Fruit fly (Drosophila melanogaster) whole organism, embryonic: ENCODE data around the gene CG9150.

Experiments used
- BEAF-32 ChIP-seq: fragments of 200-800 bp; sonication (Bioruptor generic); optimal IDR thresholded peaks from 3 replicates; lab custom pipeline; 2017; ENCODE audit warnings: missing biosample characterization, missing genetic modification characterization, mild to moderate bottlenecking, moderate library complexity, missing genetic modification reagents
- CG10543 ChIP-seq: fragments of 200-800 bp; sonication (Bioruptor generic); optimal IDR thresholded peaks from 3 replicates; lab custom pipeline; 2017; ENCODE audit warnings: missing biosample characterization, mild to moderate bottlenecking, missing genetic modification characterization, moderate library complexity
- CG15514 ChIP-seq: fragments of 200-800 bp; sonication (Bioruptor generic); optimal IDR thresholded peaks from 3 replicates; lab custom pipeline; 2017; ENCODE audit warnings: missing biosample characterization, missing genetic modification characterization, mild to moderate bottlenecking, moderate library complexity, missing genetic modification reagents
- CG15696 ChIP-seq: fragments of 200-800 bp; sonication (Bioruptor generic); optimal IDR thresholded peaks from 2 replicates; lab custom pipeline; 2019; ENCODE audit warnings: missing biosample characterization, mild to moderate bottlenecking, missing genetic modification characterization, moderate library complexity
- CG1603 ChIP-seq: fragments of 200-800 bp; sonication (Bioruptor generic); optimal IDR thresholded peaks from 2 replicates; lab custom pipeline; 2019; ENCODE audit warnings: missing biosample characterization, mild to moderate bottlenecking, missing genetic modification characterization, moderate library complexity
- CG17186 ChIP-seq: fragments of 200-800 bp; sonication (Bioruptor generic); optimal IDR thresholded peaks from 3 replicates; lab custom pipeline; 2017; ENCODE audit warnings: missing biosample characterization, missing genetic modification reagents, missing genetic modification characterization
- CG3163 ChIP-seq: fragments of 200-800 bp; sonication (Bioruptor generic); optimal IDR thresholded peaks from 3 replicates; lab custom pipeline; 2016; ENCODE audit warnings: missing biosample characterization, missing genetic modification characterization
- CG42726 ChIP-seq: fragments of 200-800 bp; sonication (Bioruptor generic); IDR thresholded peaks from 2 replicates; pipeline ENCODE4 v1.3.6; 2022; ENCODE audit warnings: missing biosample characterization, missing genetic modification characterization; ENCODE audit not compliant: partially characterized antibody
- CG4328 ChIP-seq: fragments of 200-800 bp; sonication (Bioruptor generic); optimal IDR thresholded peaks from 3 replicates; lab custom pipeline; 2017; ENCODE audit warnings: missing biosample characterization, missing genetic modification reagents, missing genetic modification characterization
- CG6254 ChIP-seq: fragments of 200-800 bp; sonication (Bioruptor generic); optimal IDR thresholded peaks from 3 replicates; lab custom pipeline; 2017; ENCODE audit warnings: mild to moderate bottlenecking, missing biosample characterization, missing genetic modification reagents, missing genetic modification characterization
- Deaf1 ChIP-seq: fragments of 200-800 bp; optimal IDR thresholded peaks from 3 replicates; lab custom pipeline; 2019; ENCODE audit warnings: missing biosample characterization, mild to moderate bottlenecking, missing genetic modification characterization, moderate library complexity
- Doc3 ChIP-seq: fragments of 200-800 bp; sonication (Bioruptor generic); IDR thresholded peaks from 3 replicates; pipeline ENCODE4 v1.3.6; 2022; ENCODE audit warnings: missing biosample characterization, missing genetic modification characterization; ENCODE audit not compliant: partially characterized antibody
- Jarid2 ChIP-seq: fragments of 200-800 bp; sonication (Bioruptor generic); optimal IDR thresholded peaks from 3 replicates; lab custom pipeline; 2017; ENCODE audit warnings: mild to moderate bottlenecking, missing biosample characterization, missing genetic modification reagents, missing genetic modification characterization
- Lhr ChIP-seq: fragments of 200-800 bp; sonication (Bioruptor generic); optimal IDR thresholded peaks from 3 replicates; lab custom pipeline; 2017; ENCODE audit warnings: mild to moderate bottlenecking, missing biosample characterization, missing genetic modification reagents, missing genetic modification characterization
- Optix ChIP-seq: fragments of 200-800 bp; sonication (Bioruptor generic); IDR thresholded peaks from 3 replicates; pipeline ENCODE4 v1.3.6; 2022; ENCODE audit warnings: missing biosample characterization, missing genetic modification characterization
- Pdp1 ChIP-seq, 2 experiments: fragments of 200-800 bp; sonication (Bioruptor generic); optimal IDR thresholded peaks; 3 replicates each; lab custom pipeline; 2016; ENCODE audit warnings: missing biosample characterization in 2 of 2, missing genetic modification characterization in 2 of 2, mild to moderate bottlenecking in 1 of 2, moderate library complexity in 1 of 2
- Scr ChIP-seq: fragments of 200-800 bp; sonication (Bioruptor generic); IDR thresholded peaks from 2 replicates; pipeline ENCODE4 v1.3.6; 2022; ENCODE audit warnings: missing biosample characterization, missing genetic modification characterization; ENCODE audit not compliant: partially characterized antibody
- Sin3A ChIP-seq: fragments of >200 bp; optimal IDR thresholded peaks from 2 replicates; lab custom pipeline; 2018
- Sox100B ChIP-seq: fragments of 200-800 bp; sonication (Bioruptor generic); optimal IDR thresholded peaks from 3 replicates; lab custom pipeline; 2018; ENCODE audit warnings: missing biosample characterization, mild to moderate bottlenecking, missing genetic modification characterization
- Xrp1 ChIP-seq: fragments of 200-800 bp; sonication (Bioruptor generic); IDR thresholded peaks from 2 replicates; pipeline ENCODE4 v1.3.6; 2022; ENCODE audit warnings: missing biosample characterization, missing genetic modification characterization
- ash1 ChIP-seq: fragments of 200-800 bp; sonication (Bioruptor generic); optimal IDR thresholded peaks from 2 replicates; lab custom pipeline; 2018; ENCODE audit warnings: missing biosample characterization, mild to moderate bottlenecking, missing genetic modification characterization
- bcd ChIP-seq: fragments of 200-800 bp; sonication (Bioruptor generic); optimal IDR thresholded peaks from 2 replicates; lab custom pipeline; 2017; ENCODE audit warnings: missing biosample characterization, mild to moderate bottlenecking, missing genetic modification characterization
- cg ChIP-seq: fragments of 200-800 bp; sonication (Bioruptor generic); optimal IDR thresholded peaks from 3 replicates; lab custom pipeline; 2019; ENCODE audit warnings: missing biosample characterization, mild to moderate bottlenecking, missing genetic modification characterization, moderate library complexity
- chm ChIP-seq: fragments of 200-800 bp; sonication (Bioruptor generic); IDR thresholded peaks from 2 replicates; pipeline ENCODE4 v1.3.6; 2022; ENCODE audit warnings: missing biosample characterization, missing genetic modification characterization
- crp ChIP-seq, 2 experiments: fragments of 200-800 bp; sonication (Bioruptor generic); optimal IDR thresholded peaks; 2 replicates in 1 of 2; 3 replicates in 1 of 2; lab custom pipeline; 2017; ENCODE audit warnings: missing biosample characterization in 2 of 2, missing genetic modification characterization in 2 of 2, mild to moderate bottlenecking in 1 of 2, moderate library complexity in 1 of 2
- dimm ChIP-seq: fragments of 200-800 bp; sonication (Bioruptor generic); IDR thresholded peaks from 2 replicates; pipeline ENCODE4 v1.3.6; 2022; ENCODE audit warnings: missing biosample characterization, missing genetic modification characterization
- ewg ChIP-seq: fragments of 200-800 bp; sonication (Bioruptor generic); optimal IDR thresholded peaks from 3 replicates; lab custom pipeline; 2017; ENCODE audit warnings: mild to moderate bottlenecking, missing biosample characterization, missing genetic modification reagents, missing genetic modification characterization
- exex ChIP-seq: fragments of 200-800 bp; sonication (Bioruptor generic); optimal IDR thresholded peaks from 4 replicates; lab custom pipeline; 2018; ENCODE audit warnings: missing biosample characterization, mild to moderate bottlenecking, missing genetic modification characterization, moderate library complexity
- fd64A ChIP-seq: fragments of 200-800 bp; sonication (Bioruptor generic); optimal IDR thresholded peaks from 3 replicates; lab custom pipeline; 2018; ENCODE audit warnings: missing biosample characterization, mild to moderate bottlenecking, missing genetic modification characterization
- fru ChIP-seq: fragments of >200 bp; optimal IDR thresholded peaks from 2 replicates; lab custom pipeline; 2017
- ftz-f1 ChIP-seq: fragments of 200-800 bp; sonication (Bioruptor generic); optimal IDR thresholded peaks from 2 replicates; lab custom pipeline; 2016; ENCODE audit warnings: missing biosample characterization, missing genetic modification characterization
- gem ChIP-seq: fragments of 200-800 bp; sonication (Bioruptor generic); optimal IDR thresholded peaks from 2 replicates; lab custom pipeline; 2019; ENCODE audit warnings: missing biosample characterization, mild to moderate bottlenecking, missing genetic modification characterization, moderate library complexity
- gsb-n ChIP-seq: fragments of 200-800 bp; sonication (Bioruptor generic); optimal IDR thresholded peaks from 3 replicates; lab custom pipeline; 2018; ENCODE audit warnings: missing biosample characterization, mild to moderate bottlenecking, missing genetic modification characterization
- insv ChIP-seq, 2 experiments: fragments of 200-800 bp; sonication (Bioruptor generic); optimal IDR thresholded peaks; 3 replicates each; lab custom pipeline; 2016 to 2018; ENCODE audit warnings: missing biosample characterization in 2 of 2, missing genetic modification characterization in 2 of 2
- jigr1 ChIP-seq: fragments of 200-800 bp; sonication (Bioruptor generic); IDR thresholded peaks from 3 replicates; pipeline ENCODE4 v1.3.6; 2022; ENCODE audit warnings: missing biosample characterization, missing genetic modification characterization
- kay ChIP-seq: fragments of 200-800 bp; sonication (Bioruptor generic); optimal IDR thresholded peaks from 2 replicates; lab custom pipeline; 2016; ENCODE audit warnings: missing biosample characterization, missing genetic modification characterization
- mld ChIP-seq: fragments of 200-800 bp; sonication (Bioruptor generic); IDR thresholded peaks from 3 replicates; pipeline ENCODE4 v1.3.6; 2022; ENCODE audit warnings: missing biosample characterization, missing genetic modification characterization; ENCODE audit not compliant: partially characterized antibody
- otp ChIP-seq: fragments of 200-800 bp; sonication (Bioruptor generic); IDR thresholded peaks from 3 replicates; pipeline ENCODE4, ENCODE4 v1.3.6; 2022; ENCODE audit warnings: missing biosample characterization, missing genetic modification characterization
- pfk ChIP-seq: fragments of 200-800 bp; sonication (Bioruptor generic); optimal IDR thresholded peaks from 2 replicates; lab custom pipeline; 2018; ENCODE audit warnings: missing biosample characterization, mild to moderate bottlenecking, missing genetic modification characterization, moderate library complexity
- prd ChIP-seq, 3 experiments: fragments of >200 bp in 2 of 3; fragments of 200-800 bp in 1 of 3; sonication (Bioruptor generic) in 1 of 3; optimal IDR thresholded peaks in 2 of 3; IDR thresholded peaks in 1 of 3; 2 replicates in 2 of 3; 3 replicates in 1 of 3; pipeline versions ENCODE4 v1.3.6 to Lab custom; 2017 to 2022; ENCODE audit warnings: missing biosample characterization in 1 of 3, missing genetic modification characterization in 1 of 3
- sens ChIP-seq: fragments of 200-800 bp; sonication (Bioruptor generic); peaks from one replicate; lab custom pipeline; 2016; ENCODE audit warnings: missing biosample characterization, missing genetic modification characterization
- slou ChIP-seq: fragments of 200-800 bp; sonication (Bioruptor generic); optimal IDR thresholded peaks from 3 replicates; lab custom pipeline; 2016; ENCODE audit warnings: missing biosample characterization, missing genetic modification characterization
- tio ChIP-seq: fragments of 200-800 bp; sonication (Bioruptor generic); optimal IDR thresholded peaks from 2 replicates; lab custom pipeline; 2017; ENCODE audit warnings: missing biosample characterization, missing genetic modification characterization, inconsistent platforms
- usp ChIP-seq: fragments of >200 bp; optimal IDR thresholded peaks from 2 replicates; lab custom pipeline; 2017; ENCODE audit warnings: missing biosample characterization, missing genetic modification characterization
- z ChIP-seq: fragments of 200-800 bp; sonication (Bioruptor generic); IDR thresholded peaks from 3 replicates; pipeline ENCODE4 v1.3.6; 2022; ENCODE audit warnings: missing biosample characterization, missing genetic modification characterization
- zen ChIP-seq: fragments of 200-800 bp; sonication (Bioruptor generic); optimal IDR thresholded peaks from 3 replicates; lab custom pipeline; 2018; ENCODE audit warnings: missing biosample characterization, mild to moderate bottlenecking, missing genetic modification characterization, moderate library complexity
- zfh2 ChIP-seq: fragments of 200-800 bp; sonication (Bioruptor generic); optimal IDR thresholded peaks from 2 replicates; lab custom pipeline; 2016; ENCODE audit warnings: missing biosample characterization, missing genetic modification characterization

CG9150 gene

DNA sequence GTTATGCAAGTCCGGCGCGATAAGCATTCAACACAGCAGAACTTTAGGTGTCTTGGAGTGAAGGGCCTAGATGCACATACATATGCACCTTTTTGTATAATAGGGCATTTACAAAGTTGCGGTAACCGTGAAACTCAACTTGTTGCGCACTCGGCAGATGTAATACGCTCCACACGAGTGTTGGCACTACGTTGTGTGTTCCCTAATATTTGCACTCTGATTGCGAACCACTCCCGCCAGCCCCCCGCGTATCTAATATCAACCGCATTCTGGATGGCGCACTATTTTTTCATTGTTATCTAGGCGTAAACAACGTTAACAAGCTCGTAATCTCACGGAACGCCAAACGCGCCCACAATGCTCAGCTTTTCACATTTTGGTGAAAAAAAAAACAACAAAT lies 11.9 kb upstream of the CG9150 start (continued):
- TF ChIP-seq slou (no peak), CG6254 (GFP tag; lab: Kevin White, UChicago) (no peak), sens (GFP tag; lab: Kevin White, UChicago) (no peak), z (GFP tag; lab: Robert Waterston, UW) (no peak), kay (no peak), insv (GFP tag; optimal IDR thresholded peaks at IDR 0.05; lab: Kevin White, UChicago) (no peak), ftz-f1 (GFP tag; lab: Kevin White, UChicago) (no peak)

dm6 chr2L:6078757-6079351 lies 10.5 kb upstream of the CG9150 start:
- 0 out of 3 replicates have a peak, but pooled peaks have one; percentile 36 for TF ChIP-seq otp (GFP tag; lab: Robert Waterston, UW)
- TF ChIP-seq Xrp1, result 0 out of 2 replicates have a peak, but pooled peaks have one; percentile 11
- TF ChIP-seq Scr (GFP tag; lab: Robert Waterston, UW), result 0 out of 2 replicates have a peak, but pooled peaks have one; percentile 27
- TF ChIP-seq gsb-n, result peak; percentile 14
- peak; percentile 3 for TF ChIP-seq CG3163
- peak; percentile 28 for TF ChIP-seq Jarid2 (GFP tag; lab: Kevin White, UChicago)
- TF ChIP-seq CG1603, result no peak
- TF ChIP-seq usp (GFP tag; lab: Kevin White, UChicago), result peak; percentile 34
- TF ChIP-seq Doc3 (GFP tag; lab: Robert Waterston, UW), result no peak
- no peak for TF ChIP-seq ash1
- peak; percentile 82 for TF ChIP-seq cg (GFP tag; lab: Kevin White, UChicago)
- peak in 1 of 2 experiments; percentile 47 for TF ChIP-seq Pdp1 (GFP tag; optimal IDR thresholded peaks at IDR 0.05; lab: Kevin White, UChicago)
- TF ChIP-seq CG15696 (tag; lab: Kevin White, UChicago), result peak; percentile 14
- TF ChIP-seq Sin3A (lab: Kevin White, UChicago), result no peak
- 0 out of 3 replicates have a peak, but pooled peaks have one; percentile 37 for TF ChIP-seq mld (GFP tag; lab: Robert Waterston, UW)
- no peak for TF ChIP-seq tio
- peak; percentile 82 for TF ChIP-seq zen (tag; lab: Kevin White, UChicago)
- no peak for TF ChIP-seq CG4328
- TF ChIP-seq CG10543, result peak; percentile 15
- TF ChIP-seq ewg, result no peak
- no peak for TF ChIP-seq BEAF-32
- TF ChIP-seq prd (optimal IDR thresholded peaks at IDR 0.05; lab: Kevin White, UChicago), result no peak
- peak; percentile 18; the same call in 1 of the 3 replicates for TF ChIP-seq prd (GFP tag; IDR thresholded peaks at IDR 0.05; lab: Robert Waterston, UW)
- no peak for TF ChIP-seq dimm (GFP tag; lab: Robert Waterston, UW)
- TF ChIP-seq fru (lab: Kevin White, UChicago), result peak; percentile 27
- no peak for TF ChIP-seq gem (tag; lab: Kevin White, UChicago)
- TF ChIP-seq CG17186 (GFP tag; lab: Kevin White, UChicago), result no peak
- TF ChIP-seq Optix (GFP tag; lab: Robert Waterston, UW), result no peak
- no peak for TF ChIP-seq bcd
- TF ChIP-seq CG15514, result no peak
- TF ChIP-seq jigr1 (GFP tag; lab: Robert Waterston, UW), result no peak
- TF ChIP-seq Lhr (GFP tag; lab: Kevin White, UChicago), result no peak
- peak; percentile 53 for TF ChIP-seq Deaf1 (tag; lab: Kevin White, UChicago)
- peak; percentile 38 for TF ChIP-seq fd64A (GFP tag; lab: Kevin White, UChicago)
- TF ChIP-seq CG42726, result peak; percentile 100
- TF ChIP-seq exex (tag; lab: Kevin White, UChicago), result no peak
- TF ChIP-seq crp (GFP tag; optimal IDR thresholded peaks at IDR 0.05; lab: Kevin White, UChicago), result peak in 1 of 2 experiments; percentile 23
- TF ChIP-seq zfh2 (GFP tag; lab: Kevin White, UChicago), result no peak
- no peak for TF ChIP-seq Sox100B (GFP tag; lab: Kevin White, UChicago)
- no peak for TF ChIP-seq pfk (GFP tag; lab: Kevin White, UChicago)
- peak; percentile 41; the same call in 1 of the 2 replicates for TF ChIP-seq chm
